Worm (Caenorhabditis elegans): ENCODE results near the gene sgo-1.

DNA sequence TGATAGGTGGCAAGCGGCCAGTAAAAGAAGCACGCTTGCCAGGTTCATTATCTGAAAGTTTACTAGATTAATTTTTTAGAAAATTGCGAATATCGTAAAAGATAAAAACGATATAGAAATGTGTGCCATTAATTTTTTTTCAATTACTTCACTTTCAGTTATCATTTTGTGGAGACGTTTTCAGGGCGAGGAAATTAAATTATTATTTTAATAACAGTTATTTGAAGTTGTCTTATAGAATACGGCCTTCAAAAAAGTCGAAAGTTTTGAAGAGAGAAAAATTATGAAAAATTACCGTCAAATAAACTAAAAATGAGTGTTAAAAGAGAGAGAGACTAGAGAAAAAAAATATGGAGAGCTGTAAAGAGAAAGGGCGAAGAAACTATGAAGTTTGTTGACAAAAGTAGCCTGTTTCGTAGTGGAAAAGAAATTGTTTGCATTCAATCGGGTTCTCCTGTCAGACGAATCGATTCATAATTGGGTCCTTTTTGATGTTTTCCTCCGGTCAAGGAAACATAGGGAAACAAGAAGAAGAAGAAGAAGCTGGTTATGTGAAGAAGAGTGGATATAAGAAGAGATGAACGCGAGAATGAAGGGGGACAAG is 38.4 kb upstream of the sgo-1 start, which contains the start of gene erp-44.2:
- no peak for TF ChIP-seq unc-130 (tag; optimal IDR thresholded peaks at IDR 0.05)
- no peak for TF ChIP-seq lir-3 (tag; optimal IDR thresholded peaks at IDR 0.05; ENCODE audit: poor library complexity)
- TF ChIP-seq nhr-76 (tag; optimal IDR thresholded peaks at IDR 0.05) = no peak
